In genomic region chr3R:7913139-7913538, dm6 we compare ENCODE assay signal across 1 fruit fly cellular context.
A peak's percentile ranks its signal among the peaks of the same experiment; 100 is the strongest.
TF ChIP-seq lines count a peak whose summit lies in the region.

Gene Rfk (minus strand): TSS chr3R:7913290.

TF ChIP-seq in whole organism, embryonic, 481 proteins besides CTCF, POLR2A, EP300 and RAD21 (continued from another document and continues in another):
- TF ChIP-seq CG43689 (GFP tag; IDR thresholded peaks at IDR 0.05; lab: Robert Waterston, UW) (no peak), MBD-R2 (GFP tag; IDR thresholded peaks at IDR 0.05; lab: Robert Waterston, UW) (peak; percentile 91), eve (GFP tag; optimal IDR thresholded peaks at IDR 0.05; lab: Kevin White, UChicago) (no peak), Six4 (GFP tag; optimal IDR thresholded peaks at IDR 0.05; lab: Kevin White, UChicago) (no peak), CoRest (tag; optimal IDR thresholded peaks at IDR 0.05; lab: Kevin White, UChicago) (peak; percentile 31), CG7786 (GFP tag; optimal IDR thresholded peaks at IDR 0.05; lab: Kevin White, UChicago) (no peak), CG17612 (GFP tag; IDR thresholded peaks at IDR 0.05; lab: Robert Waterston, UW) (no peak), CG9437 (GFP tag; optimal IDR thresholded peaks at IDR 0.05; lab: Kevin White, UChicago) (no peak), CG30403 (GFP tag; optimal IDR thresholded peaks at IDR 0.05; lab: Kevin White, UChicago) (peak; percentile 34), Blimp-1 (GFP tag; optimal IDR thresholded peaks at IDR 0.05; lab: Kevin White, UChicago) (no peak), wek (GFP tag; optimal IDR thresholded peaks at IDR 0.05; lab: Kevin White, UChicago) (no peak), Sox102F (GFP tag; optimal IDR thresholded peaks at IDR 0.05; lab: Kevin White, UChicago) (no peak), Antp (GFP tag; optimal IDR thresholded peaks at IDR 0.05; lab: Kevin White, UChicago) (no peak), HmgD (GFP tag; optimal IDR thresholded peaks at IDR 0.05; lab: Kevin White, UChicago) (peak; percentile 2), Gug (GFP tag; IDR thresholded peaks at IDR 0.05; lab: Robert Waterston, UW) (no peak), da (GFP tag; optimal IDR thresholded peaks at IDR 0.05; lab: Kevin White, UChicago) (no peak), tna (GFP tag; IDR thresholded peaks at IDR 0.05; lab: Robert Waterston, UW; ENCODE audit: partially characterized antibody) (no peak), crp (GFP tag; optimal IDR thresholded peaks at IDR 0.05; lab: Kevin White, UChicago) (peak; percentile 77 to 94), p53 (GFP tag; optimal IDR thresholded peaks at IDR 0.05; lab: Kevin White, UChicago) (no peak), CG31441 (GFP tag; IDR thresholded peaks at IDR 0.05; lab: Robert Waterston, UW) (no peak), Ravus (GFP tag; IDR thresholded peaks at IDR 0.05; lab: Robert Waterston, UW) (no peak), CG14710 (tag; optimal IDR thresholded peaks at IDR 0.05; lab: Kevin White, UChicago) (peak; percentile 39), gro (GFP tag; optimal IDR thresholded peaks at IDR 0.05; lab: Kevin White, UChicago) (no peak), Fer3 (tag; optimal IDR thresholded peaks at IDR 0.05; lab: Kevin White, UChicago) (peak; percentile 16), CG14860 (GFP tag; IDR thresholded peaks at IDR 0.05; lab: Robert Waterston, UW; ENCODE audit: partially characterized antibody) (no peak), CG18619 (GFP tag; optimal IDR thresholded peaks at IDR 0.05; lab: Kevin White, UChicago) (no peak), CG4424 (GFP tag; optimal IDR thresholded peaks at IDR 0.05; lab: Kevin White, UChicago) (peak; percentile 57), bab2 (GFP tag; optimal IDR thresholded peaks at IDR 0.05; lab: Kevin White, UChicago) (no peak), Camta (GFP tag; optimal IDR thresholded peaks at IDR 0.05; lab: Kevin White, UChicago) (no peak), CG6683 (GFP tag; optimal IDR thresholded peaks at IDR 0.05; lab: Kevin White, UChicago) (no peak), gcm2 (GFP tag; optimal IDR thresholded peaks at IDR 0.05; lab: Kevin White, UChicago) (no peak), fd3F (GFP tag; optimal IDR thresholded peaks at IDR 0.05; lab: Kevin White, UChicago) (no peak), run (tag; optimal IDR thresholded peaks at IDR 0.05; lab: Kevin White, UChicago) (no peak), kni (GFP tag; optimal IDR thresholded peaks at IDR 0.05; lab: Kevin White, UChicago) (no peak), Chrac-16 (GFP tag; optimal IDR thresholded peaks at IDR 0.05; lab: Kevin White, UChicago) (no peak), MESR4 (GFP tag; optimal IDR thresholded peaks at IDR 0.05; lab: Kevin White, UChicago) (no peak), Awh (GFP tag; IDR thresholded peaks at IDR 0.05; lab: Robert Waterston, UW) (no peak), amos (GFP tag; IDR thresholded peaks at IDR 0.05; lab: Robert Waterston, UW; ENCODE audit: partially characterized antibody) (no peak), CG17361 (GFP tag; IDR thresholded peaks at IDR 0.05; lab: Robert Waterston, UW) (no peak; the same call in 1 of the 3 replicates), CG6813 (GFP tag; optimal IDR thresholded peaks at IDR 0.05; lab: Kevin White, UChicago) (no peak), CG10462 (GFP tag; optimal IDR thresholded peaks at IDR 0.05; lab: Kevin White, UChicago) (no peak), CG11085 (GFP tag; IDR thresholded peaks at IDR 0.05; lab: Robert Waterston, UW) (no peak), Fer1 (GFP tag; optimal IDR thresholded peaks at IDR 0.05; lab: Kevin White, UChicago) (no peak), pros (GFP tag; optimal IDR thresholded peaks at IDR 0.05; lab: Kevin White, UChicago) (no peak), inv (GFP tag; IDR thresholded peaks at IDR 0.05; lab: Robert Waterston, UW; ENCODE audit: partially characterized antibody) (no peak), CG7839 (tag; optimal IDR thresholded peaks at IDR 0.05; lab: Kevin White, UChicago) (no peak), bbx (GFP tag; IDR thresholded peaks at IDR 0.05; lab: Robert Waterston, UW; ENCODE audit: partially characterized antibody) (no peak), CG14667 (GFP tag; IDR thresholded peaks at IDR 0.05; lab: Robert Waterston, UW) (no peak), ham (GFP tag; IDR thresholded peaks at IDR 0.05; lab: Robert Waterston, UW) (no peak), CG42726 (GFP tag; IDR thresholded peaks at IDR 0.05; lab: Robert Waterston, UW; ENCODE audit: partially characterized antibody) (no peak), HLHmδ (GFP tag; optimal IDR thresholded peaks at IDR 0.05; lab: Kevin White, UChicago) (no peak), ap (GFP tag; IDR thresholded peaks at IDR 0.05; lab: Robert Waterston, UW) (no peak), CG14050 (GFP tag; IDR thresholded peaks at IDR 0.05; lab: Robert Waterston, UW) (no peak), danr (GFP tag; IDR thresholded peaks at IDR 0.05; lab: Robert Waterston, UW) (no peak), dysf (GFP tag; IDR thresholded peaks at IDR 0.05; lab: Robert Waterston, UW) (no peak), Xbp1 (GFP tag; optimal IDR thresholded peaks at IDR 0.05; lab: Kevin White, UChicago) (peak; percentile 34), jigr1 (GFP tag; IDR thresholded peaks at IDR 0.05; lab: Robert Waterston, UW) (no peak), CG2202 (tag; optimal IDR thresholded peaks at IDR 0.05; lab: Kevin White, UChicago) (no peak), gce (GFP tag; IDR thresholded peaks at IDR 0.05; lab: Robert Waterston, UW) (no peak), br (optimal IDR thresholded peaks at IDR 0.05; lab: Kevin White, UChicago) (no peak), NC2α (GFP tag; optimal IDR thresholded peaks at IDR 0.05; lab: Kevin White, UChicago) (no peak), crol (GFP tag; IDR thresholded peaks at IDR 0.05; lab: Robert Waterston, UW) (no peak), ken (GFP tag; IDR thresholded peaks at IDR 0.05; lab: Robert Waterston, UW) (no peak), unpg (GFP tag; optimal IDR thresholded peaks at IDR 0.05; lab: Kevin White, UChicago) (no peak), Doc3 (GFP tag; IDR thresholded peaks at IDR 0.05; lab: Robert Waterston, UW; ENCODE audit: partially characterized antibody) (peak; percentile 44; the same call in 1 of the 3 replicates), Poxn (GFP tag; IDR thresholded peaks at IDR 0.05; lab: Robert Waterston, UW) (no peak), Sin3A (optimal IDR thresholded peaks at IDR 0.05; lab: Kevin White, UChicago) (no peak), CG10543 (GFP tag; optimal IDR thresholded peaks at IDR 0.05; lab: Kevin White, UChicago) (no peak), CG6765 (GFP tag; optimal IDR thresholded peaks at IDR 0.05; lab: Kevin White, UChicago) (no peak), Usf (GFP tag; optimal IDR thresholded peaks at IDR 0.05; lab: Kevin White, UChicago) (no peak), CG5180 (GFP tag; optimal IDR thresholded peaks at IDR 0.05; lab: Kevin White, UChicago) (no peak), CG1024 (GFP tag; IDR thresholded peaks at IDR 0.05; lab: Robert Waterston, UW) (no peak), C15 (GFP tag; IDR thresholded peaks at IDR 0.05; lab: Robert Waterston, UW) (no peak), BEAF-32 (GFP tag; optimal IDR thresholded peaks at IDR 0.05; lab: Kevin White, UChicago) (peak; percentile 29), CG1647 (GFP tag; optimal IDR thresholded peaks at IDR 0.05; lab: Kevin White, UChicago) (no peak), CG6689 (GFP tag; IDR thresholded peaks at IDR 0.05; lab: Robert Waterston, UW) (no peak), dan (GFP tag; IDR thresholded peaks at IDR 0.05; lab: Robert Waterston, UW) (no peak), CG33213 (GFP tag; optimal IDR thresholded peaks at IDR 0.05; lab: Kevin White, UChicago) (peak; percentile 9), GATAe (GFP tag; conservative IDR thresholded peaks at IDR 0.05; lab: Robert Waterston, UW) (no peak), CG7271 (tag; optimal IDR thresholded peaks at IDR 0.05; lab: Kevin White, UChicago) (no peak), Max (GFP tag; optimal IDR thresholded peaks at IDR 0.05; lab: Kevin White, UChicago) (no peak), CG2875 (GFP tag; optimal IDR thresholded peaks at IDR 0.05; lab: Kevin White, UChicago) (no peak), D19A (tag; optimal IDR thresholded peaks at IDR 0.05; lab: Kevin White, UChicago) (no peak), ATbp (GFP tag; optimal IDR thresholded peaks at IDR 0.05; lab: Kevin White, UChicago) (no peak), Ets65A (GFP tag; lab: Kevin White, UChicago) (no peak), CG3281 (GFP tag; optimal IDR thresholded peaks at IDR 0.05; lab: Kevin White, UChicago) (peak; percentile 10), Aef1 (GFP tag; IDR thresholded peaks at IDR 0.05; lab: Robert Waterston, UW) (no peak), wor (GFP tag; IDR thresholded peaks at IDR 0.05; lab: Robert Waterston, UW) (no peak), chinmo (GFP tag; IDR thresholded peaks at IDR 0.05; lab: Robert Waterston, UW; ENCODE audit: partially characterized antibody) (no peak), sug (tag; optimal IDR thresholded peaks at IDR 0.05; lab: Kevin White, UChicago) (peak; percentile 34), unc-4 (GFP tag; IDR thresholded peaks at IDR 0.05; lab: Robert Waterston, UW; ENCODE audit: partially characterized antibody) (no peak; the same call in 1 of the 2 replicates), salm (tag; optimal IDR thresholded peaks at IDR 0.05; lab: Kevin White, UChicago) (no peak), Dp (GFP tag; optimal IDR thresholded peaks at IDR 0.05; lab: Kevin White, UChicago) (peak; percentile 52), fu2 (GFP tag; optimal IDR thresholded peaks at IDR 0.05; lab: Kevin White, UChicago) (no peak), esg (GFP tag; conservative IDR thresholded peaks at IDR 0.05; lab: Robert Waterston, UW) (no peak), Sry-δ (GFP tag; optimal IDR thresholded peaks at IDR 0.05; lab: Kevin White, UChicago) (peak; percentile 9), CG11723 (GFP tag; optimal IDR thresholded peaks at IDR 0.05; lab: Kevin White, UChicago) (no peak), HLH4C (GFP tag; IDR thresholded peaks at IDR 0.05; lab: Robert Waterston, UW; ENCODE audit: partially characterized antibody) (no peak), CG10267 (tag; optimal IDR thresholded peaks at IDR 0.05; lab: Kevin White, UChicago) (peak; percentile 56), zen (tag; optimal IDR thresholded peaks at IDR 0.05; lab: Kevin White, UChicago) (peak; percentile 53), peb (GFP tag; IDR thresholded peaks at IDR 0.05; lab: Robert Waterston, UW) (no peak), pb (GFP tag; optimal IDR thresholded peaks at IDR 0.05; lab: Kevin White, UChicago) (no peak), BtbVII (GFP tag; optimal IDR thresholded peaks at IDR 0.05; lab: Kevin White, UChicago) (no peak), kay (GFP tag; optimal IDR thresholded peaks at IDR 0.05; lab: Kevin White, UChicago) (peak; percentile 24), CG4328 (GFP tag; optimal IDR thresholded peaks at IDR 0.05; lab: Kevin White, UChicago) (no peak), CG32767 (GFP tag; IDR thresholded peaks at IDR 0.05; lab: Robert Waterston, UW) (no peak), oc (tag; optimal IDR thresholded peaks at IDR 0.05; lab: Kevin White, UChicago) (no peak), Deaf1 (tag; optimal IDR thresholded peaks at IDR 0.05; lab: Kevin White, UChicago) (no peak), lbe (GFP tag; optimal IDR thresholded peaks at IDR 0.05; lab: Kevin White, UChicago) (no peak), Mad (GFP tag; optimal IDR thresholded peaks at IDR 0.05; lab: Kevin White, UChicago) (no peak), B-H2 (GFP tag; optimal IDR thresholded peaks at IDR 0.05; lab: Kevin White, UChicago) (no peak), CG15601 (tag; optimal IDR thresholded peaks at IDR 0.05; lab: Kevin White, UChicago) (no peak), CG13287 (GFP tag; IDR thresholded peaks at IDR 0.05; lab: Robert Waterston, UW; ENCODE audit: partially characterized antibody) (peak; percentile 45; the same call in 1 of the 2 replicates), onecut (GFP tag; IDR thresholded peaks at IDR 0.05; lab: Robert Waterston, UW) (no peak), CG10147 (GFP tag; optimal IDR thresholded peaks at IDR 0.05; lab: Kevin White, UChicago) (no peak), phol (tag; optimal IDR thresholded peaks at IDR 0.05; lab: Kevin White, UChicago) (peak; percentile 40), CG15011 (GFP tag; optimal IDR thresholded peaks at IDR 0.05; lab: Kevin White, UChicago) (no peak), gem (tag; optimal IDR thresholded peaks at IDR 0.05; lab: Kevin White, UChicago) (no peak), pita (GFP tag; optimal IDR thresholded peaks at IDR 0.05; lab: Kevin White, UChicago) (no peak), Ada2b (GFP tag; IDR thresholded peaks at IDR 0.05; lab: Robert Waterston, UW) (no peak), Bdp1 (GFP tag; optimal IDR thresholded peaks at IDR 0.05; lab: Kevin White, UChicago) (no peak), caup (GFP tag; optimal IDR thresholded peaks at IDR 0.05; lab: Kevin White, UChicago; ENCODE audit: severe bottlenecking) (no peak), CG3847 (GFP tag; IDR thresholded peaks at IDR 0.05; lab: Robert Waterston, UW) (0 out of 2 replicates have a peak, but pooled peaks have one; percentile 6), CrebB (tag; optimal IDR thresholded peaks at IDR 0.05; lab: Kevin White, UChicago) (no peak), ERR (GFP tag; optimal IDR thresholded peaks at IDR 0.05; lab: Kevin White, UChicago) (no peak), HLH54F (GFP tag; optimal IDR thresholded peaks at IDR 0.05; lab: Kevin White, UChicago) (no peak), CG7372 (GFP tag; IDR thresholded peaks at IDR 0.05; lab: Robert Waterston, UW) (no peak), Jarid2 (GFP tag; optimal IDR thresholded peaks at IDR 0.05; lab: Kevin White, UChicago) (no peak), Optix (GFP tag; IDR thresholded peaks at IDR 0.05; lab: Robert Waterston, UW) (no peak), trh (GFP tag; optimal IDR thresholded peaks at IDR 0.05; lab: Kevin White, UChicago) (no peak), ssp (GFP tag; IDR thresholded peaks at IDR 0.05; lab: Robert Waterston, UW) (no peak), HLH3B (GFP tag; IDR thresholded peaks at IDR 0.05; lab: Robert Waterston, UW) (no peak), her (GFP tag; optimal IDR thresholded peaks at IDR 0.05; lab: Kevin White, UChicago) (no peak), ato (GFP tag; IDR thresholded peaks at IDR 0.05; lab: Robert Waterston, UW; ENCODE audit: partially characterized antibody) (no peak), dmrt11E (tag; optimal IDR thresholded peaks at IDR 0.05; lab: Kevin White, UChicago) (peak; percentile 7), TFAM (GFP tag; optimal IDR thresholded peaks at IDR 0.05; lab: Kevin White, UChicago) (no peak), CG15269 (tag; optimal IDR thresholded peaks at IDR 0.05; lab: Kevin White, UChicago) (no peak), yki (optimal IDR thresholded peaks at IDR 0.05; lab: Kevin White, UChicago) (no peak), CkIIα-i1 (GFP tag; IDR thresholded peaks at IDR 0.05; lab: Robert Waterston, UW) (no peak)
